Worm (Caenorhabditis elegans): ENCODE results near the gene T03F7.5.

DNA sequence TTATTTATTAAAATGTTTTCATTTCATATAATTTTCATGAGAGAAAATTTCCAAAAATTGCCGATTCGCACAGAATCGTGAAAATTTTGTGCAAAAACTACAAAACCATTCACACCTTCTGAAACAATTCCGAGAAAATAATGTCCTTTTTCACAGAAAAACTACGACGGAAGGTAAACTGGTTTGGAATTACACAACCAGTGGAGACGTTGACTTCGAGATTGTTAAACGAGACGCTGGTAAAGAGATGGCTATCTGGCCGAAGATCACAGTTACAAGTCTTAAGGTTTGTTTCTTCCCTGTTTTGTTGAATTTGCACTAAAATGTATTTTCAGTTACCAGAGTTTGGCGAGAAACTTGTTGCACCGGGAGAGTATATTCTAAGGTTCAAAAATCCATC is 14.4 kb upstream of the T03F7.5 start:
- no peak for TF ChIP-seq ama-1 (optimal IDR thresholded peaks at IDR 0.05)
- TF ChIP-seq tra-4 (tag; optimal IDR thresholded peaks at IDR 0.05): no peak
- no peak for TF ChIP-seq ets-7 (tag; optimal IDR thresholded peaks at IDR 0.05)
- no peak for TF ChIP-seq sea-1 (GFP tag; conservative IDR thresholded peaks at IDR 0.05)
- no peak for TF ChIP-seq B0310.2 (tag; optimal IDR thresholded peaks at IDR 0.05)
- no peak for TF ChIP-seq hnd-1 (tag; optimal IDR thresholded peaks at IDR 0.05)
- no peak for TF ChIP-seq tbx-37 (GFP tag; conservative IDR thresholded peaks at IDR 0.05)
- TF ChIP-seq flt-1 (GFP tag; IDR thresholded peaks at IDR 0.05): no peak
- TF ChIP-seq tbx-11 (GFP tag; IDR thresholded peaks at IDR 0.05): no peak
- no peak for TF ChIP-seq hmg-4 (GFP tag; optimal IDR thresholded peaks at IDR 0.05)
- no peak for TF ChIP-seq ceh-13 (GFP tag; optimal IDR thresholded peaks at IDR 0.05)
- TF ChIP-seq hmbx-1 (tag; optimal IDR thresholded peaks at IDR 0.05): no peak
- no peak for TF ChIP-seq aly-1 (tag; optimal IDR thresholded peaks at IDR 0.05)
- no peak for TF ChIP-seq scrt-1 (GFP tag; IDR thresholded peaks at IDR 0.05)
